Fruit fly (Drosophila melanogaster): ENCODE data around the gene Roc1a.

Roc1a gene

dm6 chrX:692811-693764 lies 46.0 kb downstream of the Roc1a start (continued):
- TF ChIP-seq dimm (GFP tag; IDR thresholded peaks at IDR 0.05) (no peak), CG18476 (GFP tag; optimal IDR thresholded peaks at IDR 0.05) (no peak), aop (GFP tag; IDR thresholded peaks at IDR 0.05) (no peak), lilli (GFP tag; optimal IDR thresholded peaks at IDR 0.05) (no peak), CG5245 (GFP tag; optimal IDR thresholded peaks at IDR 0.05) (no peak), Fer2 (tag; optimal IDR thresholded peaks at IDR 0.05) (no peak), fd102C (GFP tag; optimal IDR thresholded peaks at IDR 0.05) (no peak), CG6854 (GFP tag; optimal IDR thresholded peaks at IDR 0.05) (no peak), sna (GFP tag; IDR thresholded peaks at IDR 0.05; ENCODE audit: partially characterized antibody) (no peak), Xrp1 (GFP tag; IDR thresholded peaks at IDR 0.05) (peak; percentile 44; the same call in 1 of the 2 replicates), CG3065 (GFP tag; optimal IDR thresholded peaks at IDR 0.05) (no peak), tll (GFP tag; optimal IDR thresholded peaks at IDR 0.05) (peak in 1 of 2 experiments; percentile 67), Hr78 (GFP tag; optimal IDR thresholded peaks at IDR 0.05) (peak in 1 of 2 experiments; percentile 33), YL-1 (GFP tag; optimal IDR thresholded peaks at IDR 0.05) (no peak), B-H2 (GFP tag; optimal IDR thresholded peaks at IDR 0.05) (no peak), cwo (GFP tag; optimal IDR thresholded peaks at IDR 0.05) (no peak), sisA (GFP tag; IDR thresholded peaks at IDR 0.05) (no peak), eyg (GFP tag; optimal IDR thresholded peaks at IDR 0.05) (no peak), CG13296 (GFP tag; optimal IDR thresholded peaks at IDR 0.05) (no peak), CG4854 (GFP tag; optimal IDR thresholded peaks at IDR 0.05) (no peak), twi (tag; optimal IDR thresholded peaks at IDR 0.05) (peak; percentile 93), CG3163 (GFP tag; optimal IDR thresholded peaks at IDR 0.05) (no peak), CG9797 (GFP tag; optimal IDR thresholded peaks at IDR 0.05) (no peak), NC2β (GFP tag; optimal IDR thresholded peaks at IDR 0.05) (no peak), sima (GFP tag; optimal IDR thresholded peaks at IDR 0.05) (no peak), Nf-YA (GFP tag; IDR thresholded peaks at IDR 0.05) (no peak), Dek (tag; optimal IDR thresholded peaks at IDR 0.05) (no peak), CG17612 (GFP tag; IDR thresholded peaks at IDR 0.05) (no peak), Ravus (GFP tag; IDR thresholded peaks at IDR 0.05) (no peak), wor (GFP tag; IDR thresholded peaks at IDR 0.05) (no peak), Dp (GFP tag; optimal IDR thresholded peaks at IDR 0.05) (no peak), CG10366 (GFP tag; IDR thresholded peaks at IDR 0.05) (no peak), grn (GFP tag; optimal IDR thresholded peaks at IDR 0.05) (no peak), dmrt11E (tag; optimal IDR thresholded peaks at IDR 0.05) (peak; percentile 35), CG14441 (GFP tag; IDR thresholded peaks at IDR 0.05) (no peak), wdn (GFP tag; IDR thresholded peaks at IDR 0.05) (no peak), BEAF-32 (GFP tag; optimal IDR thresholded peaks at IDR 0.05) (no peak), MBD-R2 (GFP tag; IDR thresholded peaks at IDR 0.05) (no peak), pan (optimal IDR thresholded peaks at IDR 0.05) (peak in 1 of 2 experiments; percentile 40), pan (GFP tag; optimal IDR thresholded peaks at IDR 0.05 in 1 of 2, IDR thresholded peaks at IDR 0.05 in 1 of 2) (no peak), CG12155 (GFP tag; optimal IDR thresholded peaks at IDR 0.05) (no peak), ac (GFP tag; optimal IDR thresholded peaks at IDR 0.05) (peak; percentile 51), CG16863 (GFP tag; optimal IDR thresholded peaks at IDR 0.05) (no peak), CG7928 (GFP tag; optimal IDR thresholded peaks at IDR 0.05) (no peak), CG31441 (GFP tag; IDR thresholded peaks at IDR 0.05) (no peak), Nf-YC (tag; optimal IDR thresholded peaks at IDR 0.05) (no peak), CHES-1-like (GFP tag; optimal IDR thresholded peaks at IDR 0.05) (no peak), CG34224 (GFP tag; IDR thresholded peaks at IDR 0.05; ENCODE audit: partially characterized antibody) (no peak), Ets65A (GFP tag) (no peak)
